Fruit fly (Drosophila melanogaster): Measurements from ENCODE around the gene Svil.

DNA sequence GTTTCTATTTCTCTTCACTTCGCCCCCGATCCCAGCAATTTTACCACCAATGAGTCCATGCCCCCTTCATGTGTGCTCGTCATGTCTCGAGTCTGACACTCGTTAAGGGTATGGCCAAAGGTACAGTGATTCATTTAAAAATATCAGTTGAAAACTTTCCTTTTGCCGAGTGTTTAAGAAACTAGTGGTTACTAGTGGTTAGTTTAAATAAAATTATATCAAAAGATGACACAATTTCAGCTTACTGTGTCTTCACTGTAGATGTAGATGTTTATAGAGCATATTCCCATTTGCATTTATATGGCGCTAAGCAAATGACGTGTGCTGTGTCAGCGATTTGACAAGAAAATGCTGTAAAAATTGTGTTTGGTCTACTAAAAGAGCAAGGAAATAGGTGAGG is 154.9 kb downstream of the Svil start:
- TF ChIP-seq Myc (optimal IDR thresholded peaks at IDR 0.05) (no peak), Abd-B (GFP tag; optimal IDR thresholded peaks at IDR 0.05) (no peak), Dif (GFP tag; optimal IDR thresholded peaks at IDR 0.05; ENCODE audit: partially characterized antibody) (no peak), OdsH (GFP tag; optimal IDR thresholded peaks at IDR 0.05) (no peak), sv (GFP tag; optimal IDR thresholded peaks at IDR 0.05) (no peak), psq (GFP tag; optimal IDR thresholded peaks at IDR 0.05) (no peak), br (GFP tag; optimal IDR thresholded peaks at IDR 0.05) (no peak), HLH106 (tag; optimal IDR thresholded peaks at IDR 0.05) (no peak), rgr (GFP tag; optimal IDR thresholded peaks at IDR 0.05) (no peak)
